Worm (Caenorhabditis elegans): ENCODE results near the gene hlh-28.

ce11 chrX:17563411-17563810, 12.6 kb downstream of the hlh-28 start, which contains the start of gene F31A3.5:
- TF ChIP-seq unc-62 (GFP tag; optimal IDR thresholded peaks at IDR 0.05): peak; percentile 67
- TF ChIP-seq unc-120 (tag; optimal IDR thresholded peaks at IDR 0.05; ENCODE audit: poor library complexity, severe bottlenecking): no peak
- TF ChIP-seq pha-4 (tag; optimal IDR thresholded peaks at IDR 0.05): no peak
- TF ChIP-seq mls-2 (tag; optimal IDR thresholded peaks at IDR 0.05): no peak
- no peak for TF ChIP-seq nhr-28 (tag; optimal IDR thresholded peaks at IDR 0.05)
- TF ChIP-seq unc-39 (tag; optimal IDR thresholded peaks at IDR 0.05): no peak
- no peak for TF ChIP-seq elt-1 (tag; optimal IDR thresholded peaks at IDR 0.05; ENCODE audit: borderline replicate concordance, insufficient read depth)
- no peak for TF ChIP-seq lsy-2 (tag; optimal IDR thresholded peaks at IDR 0.05)
- no peak for TF ChIP-seq hlh-1 (tag; optimal IDR thresholded peaks at IDR 0.05)
- no peak for TF ChIP-seq ztf-11 (tag; optimal IDR thresholded peaks at IDR 0.05)
